Worm (Caenorhabditis elegans) whole organism, young adult: Measurements from ENCODE around the gene spp-4.

ENCODE experiments used
- B0035.1 ChIP-seq: sonication (generic microtip); optimal IDR thresholded peaks from 2 replicates; lab custom pipeline; 2016; ENCODE audit warnings: missing genetic modification characterization, mild to moderate bottlenecking, missing compliant biosample characterization, missing genotype, missing genetic modification reagents
- F52B5.7 ChIP-seq: sonication (generic microtip); optimal IDR thresholded peaks from 2 replicates; lab custom pipeline; 2016; ENCODE audit warnings: mild to moderate bottlenecking, missing genetic modification characterization, missing compliant biosample characterization
- ama-1 ChIP-seq, 3 experiments: fragments of 150-350 bp in 1 of 3; sonication (generic microtip) in 2 of 3; optimal IDR thresholded peaks; 2 replicates each; lab custom pipeline; 2014 to 2018; ENCODE audit warnings: missing biosample characterization in 2 of 3, missing genetic modification characterization in 2 of 3, missing genetic modification reagents in 2 of 3
- gei-17 ChIP-seq: fragments of 200-800 bp; sonication (Bioruptor generic); optimal IDR thresholded peaks from 2 replicates; lab custom pipeline; 2018; ENCODE audit warnings: mild to moderate bottlenecking, missing genetic modification characterization, missing compliant biosample characterization

ce11 chrX:7268965-7269364, 49.6 kb downstream of the spp-4 start:
- no peak for TF ChIP-seq B0035.1
- TF ChIP-seq ama-1 (optimal IDR thresholded peaks at IDR 0.05; lab: Kevin White, UChicago): no peak
- TF ChIP-seq ama-1 (GFP tag; optimal IDR thresholded peaks at IDR 0.05; lab: Kevin White, UChicago): no peak
- no peak for TF ChIP-seq F52B5.7
- no peak for TF ChIP-seq gei-17 (GFP tag; lab: Kevin White, UChicago)
